Worm (Caenorhabditis elegans): ENCODE results near the gene syg-2.

DNA sequence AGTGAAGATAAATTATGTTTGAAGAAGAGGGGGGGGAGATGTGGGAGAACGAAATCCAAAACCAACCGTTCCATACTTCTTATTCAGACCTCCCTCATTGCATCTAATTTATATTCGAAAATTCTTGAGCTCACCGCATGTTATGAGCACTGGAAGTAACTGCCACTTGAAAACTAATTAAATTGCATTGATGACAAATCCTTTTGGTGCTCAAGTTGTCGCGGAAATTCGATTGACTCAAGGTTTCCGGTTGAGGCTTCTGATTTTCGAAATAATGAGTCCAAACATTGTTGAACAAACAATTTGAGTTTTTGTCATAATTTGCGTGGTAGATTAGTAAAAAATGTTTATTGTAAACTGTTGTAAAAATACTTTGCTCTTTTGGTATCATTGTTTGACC, 2.7 kb upstream of the syg-2 start:
- TF ChIP-seq nhr-76 (tag; optimal IDR thresholded peaks at IDR 0.05) (no peak), snpc-4 (tag; optimal IDR thresholded peaks at IDR 0.05) (no peak), nhr-28 (tag; optimal IDR thresholded peaks at IDR 0.05) (no peak), bed-3 (GFP tag; optimal IDR thresholded peaks at IDR 0.05) (no peak), pha-4 (tag; optimal IDR thresholded peaks at IDR 0.05) (no peak), ces-1 (GFP tag; optimal IDR thresholded peaks at IDR 0.05) (peak; percentile 92), unc-62 (GFP tag; optimal IDR thresholded peaks at IDR 0.05) (no peak), drap-1 (GFP tag; optimal IDR thresholded peaks at IDR 0.05) (no peak), lin-32 (GFP tag; optimal IDR thresholded peaks at IDR 0.05) (no peak), nhr-237 (tag; optimal IDR thresholded peaks at IDR 0.05) (no peak), mep-1 (tag; optimal IDR thresholded peaks at IDR 0.05) (no peak), sptf-1 (tag; optimal IDR thresholded peaks at IDR 0.05) (no peak), hlh-1 (tag; optimal IDR thresholded peaks at IDR 0.05) (no peak)

Measured in whole organism, mixed stage, embryonic.